Worm (Caenorhabditis elegans) whole organism, L1 larva: ENCODE results near the gene lsy-13.

Source experiments
- ama-1 ChIP-seq: fragments of 150-350 bp; optimal IDR thresholded peaks from 2 replicates; lab custom pipeline; 2014
- ces-1 ChIP-seq: fragments of 150-350 bp; optimal IDR thresholded peaks from 2 replicates; lab custom pipeline; 2014; ENCODE audit warnings: missing biosample characterization, missing genetic modification reagents, missing genetic modification characterization
- lir-3 ChIP-seq: sonication (generic microtip); optimal IDR thresholded peaks from 2 replicates; lab custom pipeline; 2016; ENCODE audit warnings: mild to moderate bottlenecking, missing genetic modification characterization, moderate library complexity, missing compliant biosample characterization; ENCODE audit not compliant: poor library complexity
- nhr-12 ChIP-seq: sonication (generic microtip); optimal IDR thresholded peaks from 2 replicates; lab custom pipeline; 2017; ENCODE audit warnings: missing biosample characterization, missing genetic modification characterization
- sox-4 ChIP-seq: sonication (generic microtip); optimal IDR thresholded peaks from 2 replicates; lab custom pipeline; 2016; ENCODE audit warnings: missing genetic modification characterization, missing compliant biosample characterization
- tbx-2 ChIP-seq: sonication (generic microtip); optimal IDR thresholded peaks from 2 replicates; lab custom pipeline; 2016; ENCODE audit warnings: missing genetic modification characterization, missing compliant biosample characterization
- ztf-4 ChIP-seq: fragments of 150-350 bp; optimal IDR thresholded peaks from 2 replicates; lab custom pipeline; 2014; ENCODE audit warnings: missing biosample characterization, missing genetic modification characterization

- no peak for TF ChIP-seq ztf-4 (tag; lab: Kevin White, UChicago)
- no peak for TF ChIP-seq ces-1 (GFP tag; lab: Kevin White, UChicago)
- TF ChIP-seq ama-1 (lab: Kevin White, UChicago): no peak
- no peak for TF ChIP-seq nhr-12 (tag; lab: Kevin White, UChicago)
- TF ChIP-seq sox-4 (tag; lab: Kevin White, UChicago): no peak
- no peak for TF ChIP-seq tbx-2 (tag; lab: Kevin White, UChicago)
- no peak for TF ChIP-seq lir-3 (tag; lab: Kevin White, UChicago)
These were observed 3.0 kb upstream of the lsy-13 start for ce11 chrIV:16860702-16861101.
